Worm (Caenorhabditis elegans): ENCODE data around the gene K10D2.8.

The K10D2.8 gene

DNA sequence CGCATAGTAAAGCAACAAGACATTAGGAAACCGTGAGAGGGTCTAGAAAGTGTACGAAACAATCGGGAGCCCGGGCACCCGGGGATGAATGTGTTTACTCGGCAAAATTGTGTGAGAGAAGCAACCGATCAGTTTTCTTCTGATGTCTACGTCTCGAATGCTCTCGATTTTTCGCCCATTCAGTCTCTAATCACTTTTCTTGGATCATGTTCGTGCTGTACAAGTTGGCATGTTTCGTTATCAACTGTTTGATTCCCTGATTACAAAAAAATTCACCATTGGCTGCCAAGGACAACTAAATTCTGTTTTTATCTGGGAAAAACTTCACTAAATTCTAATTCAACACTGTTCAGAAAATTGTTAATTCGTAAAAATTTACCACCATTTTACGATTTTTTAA lies 7.9 kb upstream of the K10D2.8 start:
- no peak for TF ChIP-seq Y53G8AR.9 (GFP tag; conservative IDR thresholded peaks at IDR 0.05)
- no peak for TF ChIP-seq ztf-25 (GFP tag; IDR thresholded peaks at IDR 0.05)
- peak; percentile 57 for TF ChIP-seq nhr-80 (tag; optimal IDR thresholded peaks at IDR 0.05)
- TF ChIP-seq dox-1 (GFP tag; IDR thresholded peaks at IDR 0.05): peak; percentile 33; the same call in 1 of the 2 replicates
- TF ChIP-seq unc-62 (GFP tag; optimal IDR thresholded peaks at IDR 0.05): no peak
- no peak for TF ChIP-seq B0336.3 (GFP tag; IDR thresholded peaks at IDR 0.05)

DNA sequence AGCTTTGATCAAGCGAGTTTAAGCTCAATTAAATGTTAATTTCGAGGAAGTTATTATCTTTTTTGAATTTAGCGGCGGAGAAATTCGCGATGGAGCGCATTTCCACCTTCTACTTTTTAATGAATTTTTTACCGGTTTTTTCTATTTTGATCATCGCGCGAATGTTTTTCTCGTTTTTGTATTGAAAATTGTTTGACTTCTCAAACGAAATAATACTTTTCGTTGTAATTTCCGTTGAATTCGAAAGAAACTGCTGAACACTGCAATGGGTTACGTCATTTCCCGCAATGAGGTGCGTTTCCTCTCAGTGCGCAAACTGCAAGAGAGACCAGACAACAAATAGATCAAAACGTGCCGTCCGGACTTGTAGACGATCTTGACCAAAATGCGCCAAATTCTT lies 7.3 kb upstream of the K10D2.8 start:
- TF ChIP-seq lin-26 (GFP tag; IDR thresholded peaks at IDR 0.05): 0 out of 2 replicates have a peak, but pooled peaks have one; percentile 47
- TF ChIP-seq let-526 (GFP tag; IDR thresholded peaks at IDR 0.05): no peak
- peak; percentile 64 for TF ChIP-seq xnd-1 (tag; optimal IDR thresholded peaks at IDR 0.05)
- TF ChIP-seq efl-1 (GFP tag; optimal IDR thresholded peaks at IDR 0.05): peak; percentile 86
- TF ChIP-seq aptf-2 (GFP tag; conservative IDR thresholded peaks at IDR 0.05): 0 out of 2 replicates have a peak, but pooled peaks have one; percentile 45
- no peak for TF ChIP-seq snpc-1.1 (tag; optimal IDR thresholded peaks at IDR 0.05; ENCODE audit: insufficient read depth)
- TF ChIP-seq madf-8 (GFP tag; conservative IDR thresholded peaks at IDR 0.05): peak; percentile 68
- peak; percentile 67 for TF ChIP-seq ceh-91 (GFP tag; IDR thresholded peaks at IDR 0.05)
- TF ChIP-seq ceh-100 (GFP tag; IDR thresholded peaks at IDR 0.05): no peak
- TF ChIP-seq fkh-3 (tag; optimal IDR thresholded peaks at IDR 0.05): no peak
- TF ChIP-seq lin-54 (GFP tag; optimal IDR thresholded peaks at IDR 0.05): peak; percentile 45
- peak; percentile 67 for TF ChIP-seq lsl-1 (GFP tag; optimal IDR thresholded peaks at IDR 0.05)
- TF ChIP-seq dox-1 (GFP tag; IDR thresholded peaks at IDR 0.05): peak; percentile 66
- TF ChIP-seq D2030.7 (GFP tag; IDR thresholded peaks at IDR 0.05): peak; percentile 67
- peak; percentile 12 for TF ChIP-seq dpl-1 (GFP tag; optimal IDR thresholded peaks at IDR 0.05)
- peak; percentile 17 for TF ChIP-seq him-1 (tag; optimal IDR thresholded peaks at IDR 0.05)
- TF ChIP-seq B0336.3 (GFP tag; IDR thresholded peaks at IDR 0.05): no peak
- peak; percentile 54; the same call in 1 of the 2 replicates for TF ChIP-seq ekl-4 (GFP tag; IDR thresholded peaks at IDR 0.05)
- TF ChIP-seq F33H1.4 (GFP tag; IDR thresholded peaks at IDR 0.05): peak; percentile 26; the same call in 1 of the 2 replicates
- peak; percentile 47; the same call in 1 of the 2 replicates for TF ChIP-seq mcd-1 (GFP tag; IDR thresholded peaks at IDR 0.05)
- no peak for TF ChIP-seq zim-3 (tag; optimal IDR thresholded peaks at IDR 0.05)
- peak; percentile 86 for TF ChIP-seq madf-6 (GFP tag; IDR thresholded peaks at IDR 0.05)
- TF ChIP-seq tlf-1 (GFP tag; optimal IDR thresholded peaks at IDR 0.05): peak; percentile 52

DNA sequence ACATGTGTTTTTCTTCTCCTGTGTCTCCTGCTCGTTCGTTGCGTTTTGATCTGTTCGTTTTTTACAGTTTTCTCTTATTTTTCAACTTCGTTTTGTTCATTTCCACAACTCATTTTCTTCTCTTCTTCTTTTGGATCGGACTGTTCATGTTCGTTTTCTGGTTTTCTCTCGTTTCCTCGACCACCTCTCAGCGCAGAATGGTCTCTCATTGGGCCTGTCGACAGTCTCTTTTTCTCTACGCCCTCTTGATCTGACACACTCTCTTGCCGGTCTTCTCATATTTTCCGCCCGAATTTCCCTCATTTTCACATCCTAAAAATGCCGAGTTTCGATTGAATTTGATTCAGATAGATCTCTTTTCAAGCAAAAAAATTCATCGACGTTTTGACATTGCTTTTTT lies 6.9 kb upstream of the K10D2.8 start:
- TF ChIP-seq ztf-3 (GFP tag; optimal IDR thresholded peaks at IDR 0.05): no peak
- TF ChIP-seq hmg-1.2 (GFP tag; IDR thresholded peaks at IDR 0.05): peak; percentile 74; the same call in 1 of the 2 replicates

DNA sequence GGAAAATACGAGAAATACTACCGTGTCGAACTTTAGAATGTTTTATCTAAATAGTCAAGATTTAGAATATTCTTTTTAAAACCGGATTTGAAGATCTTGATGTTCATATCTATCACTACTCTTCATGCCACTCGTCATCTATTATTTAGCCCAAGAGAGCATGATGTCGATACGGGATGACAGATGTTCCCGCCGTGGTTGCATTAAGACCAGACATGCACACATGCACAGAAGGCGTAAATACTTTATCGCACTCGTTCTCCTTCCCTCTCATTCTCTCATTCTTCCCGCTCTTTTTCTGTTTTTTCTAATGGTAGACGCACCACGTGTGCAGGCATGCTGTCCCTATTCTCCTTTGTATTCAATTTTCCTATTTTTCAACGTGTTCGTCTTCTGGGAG lies 5.2 kb upstream of the K10D2.8 start:
- TF ChIP-seq dpff-1 (tag; optimal IDR thresholded peaks at IDR 0.05) (no peak), F22D6.2 (tag; optimal IDR thresholded peaks at IDR 0.05) (no peak), rec-8 (tag; optimal IDR thresholded peaks at IDR 0.05) (no peak), ama-1 (optimal IDR thresholded peaks at IDR 0.05) (no peak), ama-1 (GFP tag; optimal IDR thresholded peaks at IDR 0.05) (no peak), cebp-1 (GFP tag; IDR thresholded peaks at IDR 0.05) (no peak), cebp-1 (tag; optimal IDR thresholded peaks at IDR 0.05) (no peak), lsy-27 (tag; optimal IDR thresholded peaks at IDR 0.05; ENCODE audit: borderline replicate concordance, insufficient read depth) (no peak), pbrm-1 (GFP tag; IDR thresholded peaks at IDR 0.05) (no peak), nfya-2 (GFP tag; IDR thresholded peaks at IDR 0.05) (no peak), F57C9.4 (tag; optimal IDR thresholded peaks at IDR 0.05) (no peak), F39B2.1 (GFP tag; IDR thresholded peaks at IDR 0.05) (no peak), nhr-90 (tag; optimal IDR thresholded peaks at IDR 0.05) (no peak), dox-1 (GFP tag; IDR thresholded peaks at IDR 0.05) (no peak), ceh-58 (GFP tag; IDR thresholded peaks at IDR 0.05) (no peak), akir-1 (GFP tag; optimal IDR thresholded peaks at IDR 0.05) (no peak), nhr-27 (tag; optimal IDR thresholded peaks at IDR 0.05) (no peak), C17E4.6 (GFP tag; IDR thresholded peaks at IDR 0.05) (no peak)
